Fruit fly (Drosophila melanogaster) whole organism, embryonic: ENCODE measurements around the gene Cubn.
A peak's percentile ranks its signal among the peaks of the same experiment; 100 is the strongest.

Experiments
- CG10267 ChIP-seq: fragments of 200-800 bp; sonication (Bioruptor generic); optimal IDR thresholded peaks from 2 replicates; lab custom pipeline; 2018; ENCODE audit warnings: missing biosample characterization, mild to moderate bottlenecking, missing genetic modification characterization, moderate library complexity
- CG10321 ChIP-seq: fragments of 200-800 bp; sonication (Bioruptor generic); IDR thresholded peaks from 2 replicates; pipeline ENCODE4 v1.3.6; 2022; ENCODE audit warnings: missing biosample characterization, missing genetic modification characterization
- CG10431 ChIP-seq: fragments of 200-800 bp; sonication (Bioruptor generic); optimal IDR thresholded peaks from 3 replicates; lab custom pipeline; 2018; ENCODE audit warnings: missing biosample characterization, mild to moderate bottlenecking, missing genetic modification characterization
- CG12659 ChIP-seq: fragments of 200-800 bp; sonication (Bioruptor generic); optimal IDR thresholded peaks from 3 replicates; lab custom pipeline; 2017; ENCODE audit warnings: mild to moderate bottlenecking, missing biosample characterization, missing genetic modification reagents, missing genetic modification characterization
- CG13296 ChIP-seq: fragments of 200-800 bp; sonication (Bioruptor generic); optimal IDR thresholded peaks from 3 replicates; lab custom pipeline; 2018; ENCODE audit warnings: missing biosample characterization, mild to moderate bottlenecking, missing genetic modification characterization
- CG13775 ChIP-seq: fragments of 200-800 bp; sonication (Bioruptor generic); optimal IDR thresholded peaks from 3 replicates; lab custom pipeline; 2017; ENCODE audit warnings: missing biosample characterization, mild to moderate bottlenecking, missing genetic modification characterization
- CG17385 ChIP-seq: fragments of 200-800 bp; sonication (Bioruptor generic); optimal IDR thresholded peaks from 3 replicates; lab custom pipeline; 2018; ENCODE audit warnings: missing biosample characterization, mild to moderate bottlenecking, missing genetic modification characterization
- CG1792 ChIP-seq: fragments of 200-800 bp; sonication (Bioruptor generic); optimal IDR thresholded peaks from 2 replicates; lab custom pipeline; 2016; ENCODE audit warnings: missing biosample characterization, missing genetic modification characterization
- CG2678 ChIP-seq: fragments of 200-800 bp; sonication (Bioruptor generic); optimal IDR thresholded peaks from 3 replicates; lab custom pipeline; 2019; ENCODE audit warnings: missing biosample characterization, mild to moderate bottlenecking, missing genetic modification characterization, moderate library complexity
- CG2889 ChIP-seq: fragments of 200-800 bp; sonication (Bioruptor generic); IDR thresholded peaks from 3 replicates; pipeline ENCODE4 v1.3.6; 2022; ENCODE audit warnings: missing biosample characterization, missing genetic modification characterization
- CG31441 ChIP-seq: fragments of 200-800 bp; sonication (Bioruptor generic); IDR thresholded peaks from 2 replicates; pipeline ENCODE4 v1.3.6; 2022; ENCODE audit warnings: missing biosample characterization, missing genetic modification characterization
- CG32532 ChIP-seq: fragments of 200-800 bp; sonication (Bioruptor generic); IDR thresholded peaks from 2 replicates; pipeline ENCODE4 v1.3.6; 2022; ENCODE audit warnings: missing biosample characterization, missing genetic modification characterization
- CG8290 ChIP-seq, 3 experiments: fragments of 200-800 bp; sonication (Bioruptor generic); optimal IDR thresholded peaks; 2 replicates each; lab custom pipeline; 2016 to 2019; ENCODE audit warnings: missing biosample characterization in 3 of 3, missing genetic modification characterization in 3 of 3, mild to moderate bottlenecking in 2 of 3, moderate library complexity in 1 of 3
- CG8388 ChIP-seq: fragments of 200-800 bp; sonication (Bioruptor generic); optimal IDR thresholded peaks from 2 replicates; lab custom pipeline; 2019; ENCODE audit warnings: missing biosample characterization, mild to moderate bottlenecking, missing genetic modification characterization, moderate library complexity
- D ChIP-seq, 2 experiments: fragments of 200-800 bp in 1 of 2; fragments of >200 bp in 1 of 2; sonication (Bioruptor generic) in 1 of 2; optimal IDR thresholded peaks; 2 replicates in 1 of 2; 3 replicates in 1 of 2; lab custom pipeline; 2017; ENCODE audit warnings: mild to moderate bottlenecking in 1 of 2, missing biosample characterization in 1 of 2, missing genetic modification characterization in 1 of 2, missing genetic modification reagents in 1 of 2
- Ets65A ChIP-seq: fragments of 200-800 bp; sonication (Bioruptor generic); peaks from one replicate; lab custom pipeline; 2016; ENCODE audit warnings: missing biosample characterization, missing genetic modification characterization
- Fer1 ChIP-seq: fragments of 200-800 bp; sonication (Bioruptor generic); optimal IDR thresholded peaks from 2 replicates; lab custom pipeline; 2017; ENCODE audit warnings: missing biosample characterization, mild to moderate bottlenecking, missing genetic modification characterization
- H15 ChIP-seq: fragments of 200-800 bp; sonication (Bioruptor generic); IDR thresholded peaks from 3 replicates; pipeline ENCODE4 v1.3.6; 2022; ENCODE audit warnings: missing biosample characterization, missing genetic modification characterization
- HmgD ChIP-seq: fragments of 200-800 bp; sonication (Bioruptor generic); optimal IDR thresholded peaks from 3 replicates; lab custom pipeline; 2016; ENCODE audit warnings: missing biosample characterization, missing genetic modification characterization
- Mrtf ChIP-seq: fragments of 200-800 bp; sonication (Bioruptor generic); IDR thresholded peaks from 3 replicates; pipeline ENCODE4 v1.3.6; 2022; ENCODE audit warnings: missing biosample characterization, missing genetic modification characterization
- Oaz ChIP-seq: fragments of 200-800 bp; sonication (Bioruptor generic); IDR thresholded peaks from 2 replicates; pipeline ENCODE4 v1.3.6; 2022; ENCODE audit warnings: missing biosample characterization, missing genetic modification characterization
- Oli ChIP-seq: fragments of 200-800 bp; sonication (Bioruptor generic); optimal IDR thresholded peaks from 2 replicates; lab custom pipeline; 2018; ENCODE audit warnings: missing biosample characterization, mild to moderate bottlenecking, missing genetic modification characterization, moderate library complexity
- Rx ChIP-seq: fragments of 200-800 bp; sonication (Bioruptor generic); IDR thresholded peaks from 2 replicates; pipeline ENCODE4 v1.3.6; 2022; ENCODE audit warnings: missing biosample characterization, missing genetic modification characterization
- Scr ChIP-seq: fragments of 200-800 bp; sonication (Bioruptor generic); IDR thresholded peaks from 2 replicates; pipeline ENCODE4 v1.3.6; 2022; ENCODE audit warnings: missing biosample characterization, missing genetic modification characterization; ENCODE audit not compliant: partially characterized antibody
- Sox100B ChIP-seq: fragments of 200-800 bp; sonication (Bioruptor generic); optimal IDR thresholded peaks from 3 replicates; lab custom pipeline; 2018; ENCODE audit warnings: missing biosample characterization, mild to moderate bottlenecking, missing genetic modification characterization
- ab ChIP-seq: fragments of 200-800 bp; sonication (Bioruptor generic); optimal IDR thresholded peaks from 2 replicates; lab custom pipeline; 2016; ENCODE audit warnings: missing biosample characterization, missing genetic modification characterization
- ap ChIP-seq: fragments of 200-800 bp; sonication (Bioruptor generic); IDR thresholded peaks from 2 replicates; pipeline ENCODE4 v1.3.6; 2022; ENCODE audit warnings: missing biosample characterization, missing genetic modification characterization
- cas ChIP-seq: fragments of 200-800 bp; sonication (Bioruptor generic); IDR thresholded peaks from 2 replicates; pipeline ENCODE4 v1.3.6; 2022; ENCODE audit warnings: missing biosample characterization, missing genetic modification characterization
- cwo ChIP-seq: fragments of 200-800 bp; sonication (Bioruptor generic); optimal IDR thresholded peaks from 3 replicates; lab custom pipeline; 2017; ENCODE audit warnings: missing biosample characterization, missing genetic modification characterization, mild to moderate bottlenecking, moderate library complexity, missing genetic modification reagents
- dan ChIP-seq: fragments of 200-800 bp; sonication (Bioruptor generic); IDR thresholded peaks from 2 replicates; pipeline ENCODE4 v1.3.6; 2022; ENCODE audit warnings: missing biosample characterization, missing genetic modification characterization
- dmrt11E ChIP-seq: fragments of 200-800 bp; sonication (Bioruptor generic); optimal IDR thresholded peaks from 3 replicates; lab custom pipeline; 2018; ENCODE audit warnings: missing biosample characterization, mild to moderate bottlenecking, missing genetic modification characterization, moderate library complexity
- dmrt99B ChIP-seq: fragments of 200-800 bp; sonication (Bioruptor generic); optimal IDR thresholded peaks from 2 replicates; lab custom pipeline; 2018; ENCODE audit warnings: missing biosample characterization, mild to moderate bottlenecking, missing genetic modification characterization, moderate library complexity
- dpn ChIP-seq, 2 experiments: fragments of 200-800 bp; sonication (Bioruptor generic); optimal IDR thresholded peaks; 3 replicates each; lab custom pipeline; 2016; ENCODE audit warnings: missing biosample characterization in 2 of 2, missing genetic modification characterization in 2 of 2
- ewg ChIP-seq: fragments of 200-800 bp; sonication (Bioruptor generic); optimal IDR thresholded peaks from 3 replicates; lab custom pipeline; 2017; ENCODE audit warnings: mild to moderate bottlenecking, missing biosample characterization, missing genetic modification reagents, missing genetic modification characterization
- eyg ChIP-seq: fragments of 200-800 bp; sonication (Bioruptor generic); optimal IDR thresholded peaks from 3 replicates; lab custom pipeline; 2016; ENCODE audit warnings: missing biosample characterization, missing genetic modification characterization
- fd64A ChIP-seq: fragments of 200-800 bp; sonication (Bioruptor generic); optimal IDR thresholded peaks from 3 replicates; lab custom pipeline; 2018; ENCODE audit warnings: missing biosample characterization, mild to moderate bottlenecking, missing genetic modification characterization
- gem ChIP-seq: fragments of 200-800 bp; sonication (Bioruptor generic); optimal IDR thresholded peaks from 2 replicates; lab custom pipeline; 2019; ENCODE audit warnings: missing biosample characterization, mild to moderate bottlenecking, missing genetic modification characterization, moderate library complexity
- grau ChIP-seq: fragments of 200-800 bp; optimal IDR thresholded peaks from 3 replicates; lab custom pipeline; 2019; ENCODE audit warnings: missing biosample characterization, mild to moderate bottlenecking, missing genetic modification characterization, moderate library complexity
- gt ChIP-seq: fragments of 200-800 bp; sonication (Bioruptor generic); IDR thresholded peaks from 2 replicates; pipeline ENCODE4 v1.3.6; 2022; ENCODE audit warnings: missing biosample characterization, missing genetic modification characterization
- klu ChIP-seq: fragments of 200-800 bp; sonication (Bioruptor generic); IDR thresholded peaks from 2 replicates; pipeline ENCODE4 v1.3.6; 2022; ENCODE audit warnings: missing biosample characterization, missing genetic modification characterization
- lilli ChIP-seq: fragments of 200-800 bp; sonication (Bioruptor generic); optimal IDR thresholded peaks from 3 replicates; lab custom pipeline; 2016; ENCODE audit warnings: missing biosample characterization, missing genetic modification characterization
- mld ChIP-seq: fragments of 200-800 bp; sonication (Bioruptor generic); IDR thresholded peaks from 3 replicates; pipeline ENCODE4 v1.3.6; 2022; ENCODE audit warnings: missing biosample characterization, missing genetic modification characterization; ENCODE audit not compliant: partially characterized antibody
- pb ChIP-seq: fragments of 200-800 bp; sonication (Bioruptor generic); optimal IDR thresholded peaks from 3 replicates; lab custom pipeline; 2016; ENCODE audit warnings: missing biosample characterization, missing genetic modification characterization
- sim ChIP-seq: fragments of 200-800 bp; sonication (Bioruptor generic); IDR thresholded peaks from 2 replicates; pipeline ENCODE4 v1.3.6; 2022; ENCODE audit warnings: missing biosample characterization, missing genetic modification characterization
- slbo ChIP-seq: fragments of 200-800 bp; sonication (Bioruptor generic); IDR thresholded peaks from 2 replicates; pipeline ENCODE4 v1.3.6; 2022; ENCODE audit warnings: missing biosample characterization, missing genetic modification characterization
- stc ChIP-seq: fragments of 200-800 bp; sonication (Bioruptor generic); IDR thresholded peaks from 2 replicates; pipeline ENCODE4 v1.3.6; 2022; ENCODE audit warnings: missing biosample characterization, missing genetic modification characterization
- sug ChIP-seq: fragments of 200-800 bp; optimal IDR thresholded peaks from 2 replicates; lab custom pipeline; 2019; ENCODE audit warnings: missing biosample characterization, mild to moderate bottlenecking, missing genetic modification characterization, moderate library complexity
- tll ChIP-seq, 2 experiments: fragments of 200-800 bp in 1 of 2; fragments of >200 bp in 1 of 2; sonication (Bioruptor generic) in 1 of 2; optimal IDR thresholded peaks; 2 replicates each; lab custom pipeline; 2017 to 2019; ENCODE audit warnings: missing biosample characterization in 2 of 2, missing genetic modification characterization in 2 of 2, mild to moderate bottlenecking in 1 of 2, moderate library complexity in 1 of 2
- vfl ChIP-seq: fragments of 200-800 bp; sonication (Bioruptor generic); optimal IDR thresholded peaks from 2 replicates; lab custom pipeline; 2016; ENCODE audit warnings: missing biosample characterization, missing genetic modification characterization
- wek ChIP-seq: fragments of 200-800 bp; sonication (Bioruptor generic); optimal IDR thresholded peaks from 3 replicates; lab custom pipeline; 2018; ENCODE audit warnings: missing biosample characterization, mild to moderate bottlenecking, missing genetic modification characterization, moderate library complexity
- zen ChIP-seq: fragments of 200-800 bp; sonication (Bioruptor generic); optimal IDR thresholded peaks from 3 replicates; lab custom pipeline; 2018; ENCODE audit warnings: missing biosample characterization, mild to moderate bottlenecking, missing genetic modification characterization, moderate library complexity

Gene Cubn

dm6 chrX:9520175-9520574 lies 50.9 kb downstream of the Cubn start (continued):
- peak; percentile 47 for TF ChIP-seq CG13296
- no peak for TF ChIP-seq CG13775
- no peak for TF ChIP-seq sim (GFP tag; lab: Robert Waterston, UW)
- TF ChIP-seq CG17385, result peak; percentile 3
- no peak for TF ChIP-seq Mrtf (GFP tag; lab: Robert Waterston, UW)
- TF ChIP-seq cas, result no peak
- no peak for TF ChIP-seq ap (GFP tag; lab: Robert Waterston, UW)
- TF ChIP-seq vfl (GFP tag; lab: Kevin White, UChicago), result no peak
- TF ChIP-seq CG10321 (GFP tag; lab: Robert Waterston, UW), result no peak
- TF ChIP-seq CG8290 (GFP tag; optimal IDR thresholded peaks at IDR 0.05; lab: Kevin White, UChicago), result no peak
- no peak for TF ChIP-seq CG8290 (tag; optimal IDR thresholded peaks at IDR 0.05; lab: Kevin White, UChicago)
- no peak for TF ChIP-seq gt (GFP tag; lab: Robert Waterston, UW)
- TF ChIP-seq dan (GFP tag; lab: Robert Waterston, UW), result no peak
- no peak for TF ChIP-seq eyg (GFP tag; lab: Kevin White, UChicago)
- no peak for TF ChIP-seq mld (GFP tag; lab: Robert Waterston, UW)
- 0 out of 2 replicates have a peak, but pooled peaks have one; percentile 24 for TF ChIP-seq CG32532 (GFP tag; lab: Robert Waterston, UW)
- TF ChIP-seq cwo (GFP tag; lab: Kevin White, UChicago), result peak; percentile 13
- no peak for TF ChIP-seq Scr (GFP tag; lab: Robert Waterston, UW)
- TF ChIP-seq CG10267 (tag; lab: Kevin White, UChicago), result no peak
- TF ChIP-seq Oaz, result no peak
- TF ChIP-seq dpn (GFP tag; optimal IDR thresholded peaks at IDR 0.05; lab: Kevin White, UChicago), result no peak
- no peak for TF ChIP-seq CG8388 (GFP tag; lab: Kevin White, UChicago)
- TF ChIP-seq CG31441 (GFP tag; lab: Robert Waterston, UW), result no peak
- no peak for TF ChIP-seq CG1792
- no peak for TF ChIP-seq HmgD (GFP tag; lab: Kevin White, UChicago)
- no peak for TF ChIP-seq stc (GFP tag; lab: Robert Waterston, UW)
- no peak for TF ChIP-seq pb
- no peak for TF ChIP-seq ewg (GFP tag; lab: Kevin White, UChicago)
- TF ChIP-seq D (optimal IDR thresholded peaks at IDR 0.05; lab: Kevin White, UChicago), result no peak
- no peak for TF ChIP-seq D (GFP tag; optimal IDR thresholded peaks at IDR 0.05; lab: Kevin White, UChicago)
- TF ChIP-seq klu, result no peak
- TF ChIP-seq gem (tag; lab: Kevin White, UChicago), result peak; percentile 54
- no peak for TF ChIP-seq dmrt11E
- no peak for TF ChIP-seq CG10431 (GFP tag; lab: Kevin White, UChicago)
- no peak for TF ChIP-seq Ets65A (GFP tag; lab: Kevin White, UChicago)
- TF ChIP-seq dmrt99B (tag; lab: Kevin White, UChicago), result peak; percentile 58
- peak; percentile 6 for TF ChIP-seq sug
- no peak for TF ChIP-seq ab (GFP tag; lab: Kevin White, UChicago)
- TF ChIP-seq tll (GFP tag; optimal IDR thresholded peaks at IDR 0.05; lab: Kevin White, UChicago), result no peak
- peak; percentile 0 for TF ChIP-seq lilli
- peak; percentile 6 for TF ChIP-seq Sox100B (GFP tag; lab: Kevin White, UChicago)
- TF ChIP-seq wek (GFP tag; lab: Kevin White, UChicago), result no peak
- no peak for TF ChIP-seq H15 (GFP tag; lab: Robert Waterston, UW)
- peak; percentile 0 for TF ChIP-seq Oli (tag; lab: Kevin White, UChicago)
- no peak for TF ChIP-seq Rx (GFP tag; lab: Robert Waterston, UW)
- TF ChIP-seq grau (tag; lab: Kevin White, UChicago), result peak; percentile 44
- no peak for TF ChIP-seq fd64A (GFP tag; lab: Kevin White, UChicago)
- peak; percentile 17 for TF ChIP-seq CG12659 (GFP tag; lab: Kevin White, UChicago)
- peak; percentile 67 for TF ChIP-seq CG2678 (tag; lab: Kevin White, UChicago)
- TF ChIP-seq Fer1 (GFP tag; lab: Kevin White, UChicago), result peak; percentile 68
- no peak for TF ChIP-seq CG2889 (GFP tag; lab: Robert Waterston, UW)
- peak; percentile 38; the same call in 1 of the 2 replicates for TF ChIP-seq slbo (GFP tag; lab: Robert Waterston, UW)
- TF ChIP-seq zen, result no peak
